Fruit fly (Drosophila melanogaster) whole organism, larva: Measurements from ENCODE around the gene RpS5a.

Experiments used
- noc ChIP-seq: fragments of 200-800 bp; sonication (Bioruptor generic); optimal IDR thresholded peaks from 3 replicates; lab custom pipeline; 2019; ENCODE audit warnings: missing biosample characterization, mild to moderate bottlenecking, missing genetic modification characterization, moderate library complexity

The RpS5a gene

dm6 chrX:17147983-17148637 lies at the start of gene RpS5a:
TSS of gene RpS5a (minus strand) at chrX:17148264.
- peak; percentile 59 for TF ChIP-seq noc (tag; lab: Kevin White, UChicago)

dm6 chrX:17188167-17188566 lies 40.1 kb upstream of the RpS5a start:
- no peak for TF ChIP-seq noc (tag; lab: Kevin White, UChicago)

- no peak for TF ChIP-seq noc (tag; lab: Kevin White, UChicago)
Observed at dm6 chrX:17187495-17187894, 39.4 kb upstream of the RpS5a start.

- no peak for TF ChIP-seq noc (tag; lab: Kevin White, UChicago)
Observed at dm6 chrX:17186432-17186831, 38.4 kb upstream of the RpS5a start.

dm6 chrX:17183486-17183885 lies 35.4 kb upstream of the RpS5a start:
- no peak for TF ChIP-seq noc (tag; lab: Kevin White, UChicago)

dm6 chrX:17181264-17182198 lies 33.5 kb upstream of the RpS5a start:
- TF ChIP-seq noc (tag; lab: Kevin White, UChicago) = no peak

- TF ChIP-seq noc (tag; lab: Kevin White, UChicago) = no peak
Observed at dm6 chrX:17180523-17180922, 32.5 kb upstream of the RpS5a start.

dm6 chrX:17178484-17178921 lies 30.4 kb upstream of the RpS5a start:
- peak; percentile 97 for TF ChIP-seq noc (tag; lab: Kevin White, UChicago)

- TF ChIP-seq noc (tag; lab: Kevin White, UChicago) = no peak
Observed at dm6 chrX:17177606-17178005, 29.5 kb upstream of the RpS5a start.

- no peak for TF ChIP-seq noc (tag; lab: Kevin White, UChicago)
Observed at dm6 chrX:17176542-17176941, 28.5 kb upstream of the RpS5a start.

- TF ChIP-seq noc (tag; lab: Kevin White, UChicago) = no peak
Observed at dm6 chrX:17175558-17176189, 27.6 kb upstream of the RpS5a start.

- no peak for TF ChIP-seq noc (tag; lab: Kevin White, UChicago)
Observed at dm6 chrX:17174115-17174514, 26.1 kb upstream of the RpS5a start.

- TF ChIP-seq noc (tag; lab: Kevin White, UChicago) = no peak
Observed at dm6 chrX:17172777-17173315, 24.8 kb upstream of the RpS5a start.

dm6 chrX:17172123-17172522 lies 24.1 kb upstream of the RpS5a start:
- TF ChIP-seq noc (tag; lab: Kevin White, UChicago) = no peak

dm6 chrX:17170484-17170944 lies 22.4 kb upstream of the RpS5a start:
- peak; percentile 80 for TF ChIP-seq noc (tag; lab: Kevin White, UChicago)

dm6 chrX:17167304-17167703 lies 19.2 kb upstream of the RpS5a start:
- no peak for TF ChIP-seq noc (tag; lab: Kevin White, UChicago)
